Fruit fly (Drosophila melanogaster) whole organism, embryonic: Measurements from ENCODE around the gene CG10862.

Experiments used
- CG11247 ChIP-seq: fragments of 200-800 bp; sonication (Bioruptor generic); IDR thresholded peaks from 2 replicates; pipeline ENCODE4 v1.3.6; 2022; ENCODE audit warnings: missing biosample characterization, missing genetic modification characterization
- CG11560 ChIP-seq: fragments of 200-800 bp; sonication (Bioruptor generic); IDR thresholded peaks from 3 replicates; pipeline ENCODE4 v1.3.6; 2022; ENCODE audit warnings: missing biosample characterization, missing genetic modification characterization
- CG13775 ChIP-seq: fragments of 200-800 bp; sonication (Bioruptor generic); optimal IDR thresholded peaks from 3 replicates; lab custom pipeline; 2017; ENCODE audit warnings: missing biosample characterization, mild to moderate bottlenecking, missing genetic modification characterization
- CG13894 ChIP-seq: fragments of 200-800 bp; sonication (Bioruptor generic); optimal IDR thresholded peaks from 3 replicates; lab custom pipeline; 2018; ENCODE audit warnings: missing biosample characterization, mild to moderate bottlenecking, missing genetic modification characterization, moderate library complexity
- CG14441 ChIP-seq: fragments of 200-800 bp; sonication (Bioruptor generic); IDR thresholded peaks from 2 replicates; pipeline ENCODE4 v1.3.6; 2022; ENCODE audit warnings: missing biosample characterization, missing genetic modification characterization
- CG17568 ChIP-seq: fragments of 200-800 bp; sonication (Bioruptor generic); optimal IDR thresholded peaks from 2 replicates; lab custom pipeline; 2018; ENCODE audit warnings: missing biosample characterization, mild to moderate bottlenecking, missing genetic modification characterization, moderate library complexity
- CG18764 ChIP-seq: fragments of 200-800 bp; sonication (Bioruptor generic); optimal IDR thresholded peaks from 3 replicates; lab custom pipeline; 2016; ENCODE audit warnings: missing biosample characterization, missing genetic modification characterization
- CG2120 ChIP-seq: fragments of 200-800 bp; sonication (Bioruptor generic); optimal IDR thresholded peaks from 3 replicates; lab custom pipeline; 2016; ENCODE audit warnings: missing biosample characterization, missing genetic modification characterization
- CG30020 ChIP-seq: fragments of 200-800 bp; optimal IDR thresholded peaks from 2 replicates; lab custom pipeline; 2019; ENCODE audit warnings: missing biosample characterization, mild to moderate bottlenecking, missing genetic modification characterization, moderate library complexity
- CG3726 ChIP-seq: fragments of 200-800 bp; sonication (Bioruptor generic); IDR thresholded peaks from 3 replicates; pipeline ENCODE4, ENCODE4 v1.3.6; 2022; ENCODE audit warnings: missing biosample characterization, missing genetic modification characterization
- CG42726 ChIP-seq: fragments of 200-800 bp; sonication (Bioruptor generic); IDR thresholded peaks from 2 replicates; pipeline ENCODE4 v1.3.6; 2022; ENCODE audit warnings: missing biosample characterization, missing genetic modification characterization; ENCODE audit not compliant: partially characterized antibody
- CG4328 ChIP-seq: fragments of 200-800 bp; sonication (Bioruptor generic); optimal IDR thresholded peaks from 3 replicates; lab custom pipeline; 2017; ENCODE audit warnings: missing biosample characterization, missing genetic modification reagents, missing genetic modification characterization
- CG4617 ChIP-seq: fragments of 200-800 bp; sonication (Bioruptor generic); optimal IDR thresholded peaks from 3 replicates; lab custom pipeline; 2016; ENCODE audit warnings: missing biosample characterization, missing genetic modification characterization, borderline replicate concordance
- CG6854 ChIP-seq: fragments of 200-800 bp; sonication (Bioruptor generic); optimal IDR thresholded peaks from 3 replicates; lab custom pipeline; 2017; ENCODE audit warnings: missing biosample characterization, mild to moderate bottlenecking, missing genetic modification characterization
- CG7987 ChIP-seq: fragments of 200-800 bp; sonication (Bioruptor generic); optimal IDR thresholded peaks from 2 replicates; lab custom pipeline; 2018; ENCODE audit warnings: missing biosample characterization, mild to moderate bottlenecking, missing genetic modification characterization, moderate library complexity
- CG8359 ChIP-seq: fragments of 200-800 bp; sonication (Bioruptor generic); optimal IDR thresholded peaks from 2 replicates; lab custom pipeline; 2017; ENCODE audit warnings: missing biosample characterization, mild to moderate bottlenecking, missing genetic modification characterization, borderline replicate concordance
- CG8765 ChIP-seq: fragments of 200-800 bp; sonication (Bioruptor generic); IDR thresholded peaks from 2 replicates; pipeline ENCODE4 v1.3.6; 2022; ENCODE audit warnings: missing biosample characterization, missing genetic modification characterization
- CG8924 ChIP-seq: fragments of 200-800 bp; optimal IDR thresholded peaks from 3 replicates; lab custom pipeline; 2019; ENCODE audit warnings: missing biosample characterization, mild to moderate bottlenecking, missing genetic modification characterization, moderate library complexity
- CG9727 ChIP-seq: fragments of 200-800 bp; sonication (Bioruptor generic); optimal IDR thresholded peaks from 3 replicates; lab custom pipeline; 2017; ENCODE audit warnings: missing biosample characterization, mild to moderate bottlenecking, missing genetic modification characterization
- D19A ChIP-seq: fragments of 200-800 bp; optimal IDR thresholded peaks from 3 replicates; lab custom pipeline; 2019; ENCODE audit warnings: missing biosample characterization, mild to moderate bottlenecking, missing genetic modification characterization, moderate library complexity
- Dip3 ChIP-seq: fragments of 200-800 bp; sonication (Bioruptor generic); optimal IDR thresholded peaks from 3 replicates; lab custom pipeline; 2016; ENCODE audit warnings: missing biosample characterization, missing genetic modification characterization
- Elba2 ChIP-seq: fragments of 200-800 bp; sonication (Bioruptor generic); optimal IDR thresholded peaks from 3 replicates; lab custom pipeline; 2016; ENCODE audit warnings: missing biosample characterization, missing genetic modification characterization
- HmgD ChIP-seq: fragments of 200-800 bp; sonication (Bioruptor generic); optimal IDR thresholded peaks from 3 replicates; lab custom pipeline; 2016; ENCODE audit warnings: missing biosample characterization, missing genetic modification characterization
- Hr51 ChIP-seq, 2 experiments: fragments of 200-800 bp; sonication (Bioruptor generic); optimal IDR thresholded peaks; 2 replicates in 1 of 2; 3 replicates in 1 of 2; lab custom pipeline; 2016 to 2018; ENCODE audit warnings: missing biosample characterization in 2 of 2, missing genetic modification characterization in 2 of 2, mild to moderate bottlenecking in 1 of 2, moderate library complexity in 1 of 2
- PHDP ChIP-seq: fragments of 200-800 bp; sonication (Bioruptor generic); optimal IDR thresholded peaks from 3 replicates; lab custom pipeline; 2018; ENCODE audit warnings: missing biosample characterization, mild to moderate bottlenecking, missing genetic modification characterization, moderate library complexity
- Poxn ChIP-seq: fragments of 200-800 bp; sonication (Bioruptor generic); IDR thresholded peaks from 2 replicates; pipeline ENCODE4 v1.3.6; 2022; ENCODE audit warnings: missing biosample characterization, missing genetic modification characterization
- Scr ChIP-seq: fragments of 200-800 bp; sonication (Bioruptor generic); IDR thresholded peaks from 2 replicates; pipeline ENCODE4 v1.3.6; 2022; ENCODE audit warnings: missing biosample characterization, missing genetic modification characterization; ENCODE audit not compliant: partially characterized antibody
- Side ChIP-seq: fragments of 200-800 bp; sonication (Bioruptor generic); optimal IDR thresholded peaks from 2 replicates; lab custom pipeline; 2016; ENCODE audit warnings: missing biosample characterization, missing genetic modification characterization
- Ssrp ChIP-seq: fragments of 200-800 bp; sonication (Bioruptor generic); optimal IDR thresholded peaks from 2 replicates; lab custom pipeline; 2018; ENCODE audit warnings: missing biosample characterization, mild to moderate bottlenecking, missing genetic modification characterization, moderate library complexity
- Trl ChIP-seq, 3 experiments: fragments of >200 bp in 2 of 3; fragments of 200-800 bp in 1 of 3; sonication (Bioruptor generic) in 1 of 3; optimal IDR thresholded peaks; 2 replicates in 1 of 3; 3 replicates in 2 of 3; lab custom pipeline; 2016 to 2017; ENCODE audit warnings: missing biosample characterization in 1 of 3, missing genetic modification characterization in 1 of 3
- ara ChIP-seq: fragments of 200-800 bp; sonication (Bioruptor generic); IDR thresholded peaks from 2 replicates; pipeline ENCODE4 v1.3.6; 2022; ENCODE audit warnings: missing biosample characterization, missing genetic modification characterization
- chif ChIP-seq, 2 experiments: fragments of 200-800 bp; sonication (Bioruptor generic); optimal IDR thresholded peaks; 3 replicates each; lab custom pipeline; 2016; ENCODE audit warnings: missing biosample characterization in 2 of 2, missing genetic modification characterization in 2 of 2
- ci ChIP-seq: fragments of 200-800 bp; sonication (Bioruptor generic); IDR thresholded peaks from 3 replicates; pipeline ENCODE4 v1.3.6; 2022; ENCODE audit warnings: missing biosample characterization, missing genetic modification characterization
- crp ChIP-seq, 2 experiments: fragments of 200-800 bp; sonication (Bioruptor generic); optimal IDR thresholded peaks; 2 replicates in 1 of 2; 3 replicates in 1 of 2; lab custom pipeline; 2017; ENCODE audit warnings: missing biosample characterization in 2 of 2, missing genetic modification characterization in 2 of 2, mild to moderate bottlenecking in 1 of 2, moderate library complexity in 1 of 2
- dati ChIP-seq: fragments of 200-800 bp; sonication (Bioruptor generic); IDR thresholded peaks from 2 replicates; pipeline ENCODE4 v1.3.6; 2022; ENCODE audit warnings: missing biosample characterization, missing genetic modification characterization
- fd3F ChIP-seq: fragments of 200-800 bp; sonication (Bioruptor generic); optimal IDR thresholded peaks from 2 replicates; lab custom pipeline; 2018; ENCODE audit warnings: missing biosample characterization, mild to moderate bottlenecking, missing genetic modification characterization, moderate library complexity
- grau ChIP-seq: fragments of 200-800 bp; optimal IDR thresholded peaks from 3 replicates; lab custom pipeline; 2019; ENCODE audit warnings: missing biosample characterization, mild to moderate bottlenecking, missing genetic modification characterization, moderate library complexity
- ham ChIP-seq: fragments of 200-800 bp; sonication (Bioruptor generic); IDR thresholded peaks from 2 replicates; pipeline ENCODE4 v1.3.6; 2022; ENCODE audit warnings: missing biosample characterization, missing genetic modification characterization
- ind ChIP-seq: fragments of 200-800 bp; sonication (Bioruptor generic); optimal IDR thresholded peaks from 3 replicates; lab custom pipeline; 2016; ENCODE audit warnings: missing biosample characterization, missing genetic modification characterization
- jumu ChIP-seq: fragments of 200-800 bp; sonication (Bioruptor generic); optimal IDR thresholded peaks from 3 replicates; lab custom pipeline; 2016; ENCODE audit warnings: missing biosample characterization, missing genetic modification characterization
- oc ChIP-seq: fragments of 200-800 bp; sonication (Bioruptor generic); optimal IDR thresholded peaks from 2 replicates; lab custom pipeline; 2018; ENCODE audit warnings: missing biosample characterization, mild to moderate bottlenecking, missing genetic modification characterization, moderate library complexity
- salm ChIP-seq: fragments of 200-800 bp; sonication (Bioruptor generic); optimal IDR thresholded peaks from 2 replicates; lab custom pipeline; 2018; ENCODE audit warnings: missing biosample characterization, mild to moderate bottlenecking, missing genetic modification characterization
- sr ChIP-seq: fragments of 200-800 bp; sonication (Bioruptor generic); IDR thresholded peaks from 3 replicates; pipeline ENCODE4 v1.3.6; 2022; ENCODE audit warnings: missing biosample characterization, missing genetic modification characterization
- stwl ChIP-seq: fragments of 200-800 bp; sonication (Bioruptor generic); optimal IDR thresholded peaks from 3 replicates; lab custom pipeline; 2018; ENCODE audit warnings: missing biosample characterization, mild to moderate bottlenecking, missing genetic modification characterization, moderate library complexity
- ttk ChIP-seq: fragments of 200-800 bp; sonication (Bioruptor generic); IDR thresholded peaks from 2 replicates; pipeline ENCODE4 v2.1.2; 2022; ENCODE audit warnings: missing biosample characterization, missing genetic modification characterization
- twi ChIP-seq: fragments of 200-800 bp; optimal IDR thresholded peaks from 2 replicates; lab custom pipeline; 2019; ENCODE audit warnings: missing biosample characterization, mild to moderate bottlenecking, missing genetic modification characterization, moderate library complexity
- zf30C ChIP-seq: fragments of 200-800 bp; sonication (Bioruptor generic); optimal IDR thresholded peaks from 3 replicates; lab custom pipeline; 2018; ENCODE audit warnings: missing biosample characterization, mild to moderate bottlenecking, missing genetic modification characterization
- zfh2 ChIP-seq: fragments of 200-800 bp; sonication (Bioruptor generic); optimal IDR thresholded peaks from 2 replicates; lab custom pipeline; 2016; ENCODE audit warnings: missing biosample characterization, missing genetic modification characterization

The CG10862 gene

dm6 chr3L:3632500-3633183, 21.9 kb downstream of the CG10862 start (continued):
- TF ChIP-seq jumu (no peak), zfh2 (GFP tag; lab: Kevin White, UChicago) (peak; percentile 19), Poxn (GFP tag; lab: Robert Waterston, UW) (peak; percentile 77), D19A (tag; lab: Kevin White, UChicago) (peak; percentile 41), CG42726 (GFP tag; lab: Robert Waterston, UW) (0 out of 2 replicates have a peak, but pooled peaks have one; percentile 17), CG4328 (peak; percentile 55), CG11247 (GFP tag; lab: Robert Waterston, UW) (peak; percentile 78), Scr (no peak), stwl (tag; lab: Kevin White, UChicago) (no peak), HmgD (GFP tag; lab: Kevin White, UChicago) (no peak), sr (GFP tag; lab: Robert Waterston, UW) (0 out of 3 replicates have a peak, but pooled peaks have one; percentile 15), CG8765 (GFP tag; lab: Robert Waterston, UW) (peak; percentile 54; the same call in 1 of the 2 replicates), ham (0 out of 2 replicates have a peak, but pooled peaks have one; percentile 27), CG18764 (no peak), Elba2 (no peak), CG8359 (GFP tag; lab: Kevin White, UChicago) (no peak), Side (no peak), Ssrp (tag; lab: Kevin White, UChicago) (peak; percentile 79), ttk (GFP tag; lab: Robert Waterston, UW) (peak; percentile 88), CG3726 (peak; percentile 82), CG9727 (GFP tag; lab: Kevin White, UChicago) (peak; percentile 89), CG13894 (tag; lab: Kevin White, UChicago) (peak; percentile 32), CG14441 (GFP tag; lab: Robert Waterston, UW) (peak; percentile 85), oc (tag; lab: Kevin White, UChicago) (peak; percentile 1), CG30020 (tag; lab: Kevin White, UChicago) (no peak), CG11560 (tag; lab: Robert Waterston, UW) (peak; percentile 84), chif (GFP tag; optimal IDR thresholded peaks at IDR 0.05; lab: Kevin White, UChicago) (no peak), PHDP (tag; lab: Kevin White, UChicago) (peak; percentile 90), CG2120 (GFP tag; lab: Kevin White, UChicago) (peak; percentile 33), CG17568 (peak; percentile 57), ara (GFP tag; lab: Robert Waterston, UW) (peak; percentile 62; the same call in 1 of the 2 replicates), ci (GFP tag; lab: Robert Waterston, UW) (peak; percentile 80), crp (GFP tag; optimal IDR thresholded peaks at IDR 0.05; lab: Kevin White, UChicago) (peak in 1 of 2 experiments; percentile 43), Hr51 (GFP tag; optimal IDR thresholded peaks at IDR 0.05; lab: Kevin White, UChicago) (peak in 1 of 2 experiments; percentile 90), zf30C (GFP tag; lab: Kevin White, UChicago) (no peak), CG8924 (peak; percentile 84), grau (tag; lab: Kevin White, UChicago) (peak; percentile 88), CG4617 (peak; percentile 64), Dip3 (GFP tag; lab: Kevin White, UChicago) (no peak), ind (GFP tag; lab: Kevin White, UChicago) (peak; percentile 73), salm (tag; lab: Kevin White, UChicago) (peak; percentile 48), Trl (optimal IDR thresholded peaks at IDR 0.05; lab: Kevin White, UChicago) (no peak), Trl (GFP tag; optimal IDR thresholded peaks at IDR 0.05; lab: Kevin White, UChicago) (no peak), fd3F (GFP tag; lab: Kevin White, UChicago) (peak; percentile 87), CG13775 (GFP tag; lab: Kevin White, UChicago) (peak; percentile 86), CG7987 (no peak), twi (tag; lab: Kevin White, UChicago) (peak; percentile 43), CG6854 (GFP tag; lab: Kevin White, UChicago) (peak; percentile 82), dati (GFP tag; lab: Robert Waterston, UW) (peak; percentile 26; the same call in 1 of the 2 replicates)
